Worm (Caenorhabditis elegans) whole organism, mixed stage, embryonic: Measurements from ENCODE around the gene nhr-78.
A peak's percentile ranks its signal among the peaks of the same experiment; 100 is the strongest.

ENCODE experiments used
- bed-3 ChIP-seq: fragments of 200-800 bp; sonication (Bioruptor generic); optimal IDR thresholded peaks from 3 replicates; lab custom pipeline; 2018; ENCODE audit warnings: mild to moderate bottlenecking, missing genetic modification characterization, moderate library complexity, missing compliant biosample characterization
- ces-1 ChIP-seq: fragments of 150-350 bp; optimal IDR thresholded peaks from 2 replicates; lab custom pipeline; 2014; ENCODE audit warnings: missing biosample characterization, missing genetic modification reagents, missing genetic modification characterization
- cnd-1 ChIP-seq: fragments of 200-800 bp; sonication (Bioruptor generic); optimal IDR thresholded peaks from 2 replicates; lab custom pipeline; 2018; ENCODE audit warnings: mild to moderate bottlenecking, missing genetic modification characterization, missing compliant biosample characterization
- flh-1 ChIP-seq: fragments of 200-800 bp; sonication (Bioruptor generic); optimal IDR thresholded peaks from 2 replicates; lab custom pipeline; 2018; ENCODE audit warnings: mild to moderate bottlenecking, missing genetic modification characterization, moderate library complexity, missing compliant biosample characterization
- ham-2 ChIP-seq: fragments of 200-800 bp; sonication (Bioruptor generic); optimal IDR thresholded peaks from 2 replicates; lab custom pipeline; 2018; ENCODE audit warnings: mild to moderate bottlenecking, missing genetic modification characterization, missing compliant biosample characterization
- lin-13 ChIP-seq: fragments of 150-350 bp; optimal IDR thresholded peaks from 2 replicates; lab custom pipeline; 2014; ENCODE audit warnings: missing biosample characterization, missing genetic modification characterization
- lsy-2 ChIP-seq: fragments of 150-350 bp; optimal IDR thresholded peaks from 2 replicates; lab custom pipeline; 2014; ENCODE audit warnings: missing biosample characterization, missing genetic modification characterization
- mls-2 ChIP-seq: sonication (generic microtip); optimal IDR thresholded peaks from 2 replicates; lab custom pipeline; 2016; ENCODE audit warnings: mild to moderate bottlenecking, missing genetic modification characterization, moderate library complexity, missing compliant biosample characterization
- nhr-2 ChIP-seq: fragments of 150-350 bp; optimal IDR thresholded peaks from 2 replicates; lab custom pipeline; 2014; ENCODE audit warnings: missing biosample characterization, missing genetic modification characterization
- nhr-76 ChIP-seq: sonication (generic microtip); optimal IDR thresholded peaks from 2 replicates; lab custom pipeline; 2017; ENCODE audit warnings: missing biosample characterization, missing genetic modification characterization
- snpc-4 ChIP-seq: fragments of 150-350 bp; optimal IDR thresholded peaks from 2 replicates; lab custom pipeline; 2014; ENCODE audit warnings: missing biosample characterization, missing genetic modification characterization
- unc-62 ChIP-seq: fragments of 150-350 bp; optimal IDR thresholded peaks from 2 replicates; lab custom pipeline; 2014; ENCODE audit warnings: missing biosample characterization, missing genetic modification reagents, missing genetic modification characterization
- ztf-11 ChIP-seq: fragments of 150-350 bp; optimal IDR thresholded peaks from 2 replicates; lab custom pipeline; 2014; ENCODE audit warnings: missing biosample characterization, missing genetic modification characterization

nhr-78 gene

DNA sequence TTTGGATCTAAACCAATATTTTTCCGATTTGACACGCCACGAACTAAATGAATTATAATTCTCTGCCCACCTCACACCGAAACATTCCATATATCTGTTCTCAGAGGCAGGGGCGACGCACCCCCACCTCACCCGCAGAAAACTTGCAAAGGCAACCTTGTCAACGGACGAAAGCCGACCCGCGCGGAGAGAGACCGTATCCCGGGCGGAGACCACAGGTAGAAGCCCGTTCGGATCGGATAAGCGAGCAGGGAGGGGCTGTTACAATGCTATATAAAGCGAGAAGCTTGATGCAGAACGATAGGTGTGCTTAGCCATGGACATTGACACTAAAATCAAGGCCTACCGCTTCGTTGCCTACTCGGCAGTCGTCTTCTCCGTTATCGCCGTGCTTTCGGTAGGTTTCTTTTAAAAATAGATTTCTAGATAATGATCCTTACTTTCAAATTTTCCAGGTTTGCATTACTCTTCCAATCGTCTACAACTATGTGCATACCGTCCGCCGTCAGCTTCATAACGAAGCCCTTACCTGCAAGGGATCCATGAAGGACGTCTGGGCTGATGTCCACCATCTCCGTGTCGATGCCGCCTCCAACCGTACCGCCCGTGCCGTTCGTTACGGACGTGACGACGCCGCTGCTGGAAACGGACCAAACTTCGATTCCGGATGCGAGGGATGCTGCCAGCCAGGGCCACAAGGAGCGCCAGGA, 42.2 kb downstream of the nhr-78 start, which contains the start of the genes zipt-2.2 and dpy-13:
zipt-2.2 (minus strand) TSS at position 51 of the 710 bp plus-strand sequence.
dpy-13 (plus strand) TSS at position 300 of the 710 bp plus-strand sequence.
- TF ChIP-seq ham-2 (GFP tag; lab: Kevin White, UChicago) (peak; percentile 68), nhr-76 (tag; lab: Kevin White, UChicago) (no peak)

DNA sequence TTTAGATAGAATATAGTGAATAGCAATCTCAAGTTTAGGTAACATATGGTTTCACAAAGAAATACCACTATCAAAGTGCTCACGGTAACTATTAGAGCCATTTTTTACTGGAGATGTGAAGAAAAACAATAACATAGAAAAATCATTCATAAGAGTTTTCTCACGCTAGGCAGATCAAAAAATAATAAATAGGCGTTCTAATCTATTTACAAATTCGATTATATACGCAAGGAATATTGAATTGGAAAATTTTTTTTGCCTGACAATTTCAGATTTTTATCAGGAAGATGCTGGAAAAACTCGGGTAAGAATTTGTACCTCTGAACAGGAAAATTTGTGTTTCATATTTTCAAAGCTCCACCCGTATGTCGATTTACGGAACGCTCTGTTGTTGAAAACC, 49.8 kb downstream of the nhr-78 start, which contains the start of gene srbc-70:
srbc-70 (minus strand) TSS at position 101 of the 400 bp plus-strand sequence.
- TF ChIP-seq lsy-2, result no peak
- TF ChIP-seq ces-1, result no peak
- TF ChIP-seq mls-2 (tag; lab: Kevin White, UChicago), result no peak
- no peak for TF ChIP-seq flh-1 (GFP tag; lab: Kevin White, UChicago)
- TF ChIP-seq ham-2 (GFP tag; lab: Kevin White, UChicago), result no peak
- no peak for TF ChIP-seq ztf-11
- no peak for TF ChIP-seq unc-62 (GFP tag; lab: Kevin White, UChicago)
- no peak for TF ChIP-seq bed-3 (GFP tag; lab: Kevin White, UChicago)
- no peak for TF ChIP-seq lin-13

DNA sequence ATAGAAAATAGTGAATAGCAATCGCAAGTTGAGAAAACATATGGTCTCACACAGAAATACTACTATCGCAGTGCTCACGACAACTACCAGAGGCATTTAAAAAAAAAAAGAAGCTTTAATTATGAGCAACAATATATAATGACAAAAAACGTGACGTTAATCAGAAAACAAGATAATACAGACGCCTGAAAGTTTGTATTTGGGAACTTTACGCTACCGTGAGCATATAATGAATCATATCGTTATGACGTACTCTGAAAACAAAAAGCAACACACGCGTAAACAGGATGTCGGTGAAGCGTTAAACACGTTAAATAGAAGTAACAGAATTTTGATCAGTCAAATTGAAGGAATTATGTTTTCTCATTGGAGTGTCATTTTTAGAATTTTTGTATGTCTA, 51.8 kb downstream of the nhr-78 start, which contains the start of gene srbc-71:
srbc-71 (minus strand) TSS at position 101 of the 400 bp plus-strand sequence.
- TF ChIP-seq lsy-2, result no peak
- no peak for TF ChIP-seq snpc-4 (tag; lab: Kevin White, UChicago)
- no peak for TF ChIP-seq nhr-2 (tag; lab: Kevin White, UChicago)
- no peak for TF ChIP-seq cnd-1
- no peak for TF ChIP-seq unc-62 (GFP tag; lab: Kevin White, UChicago)
- TF ChIP-seq, all 35 proteins: peak for 0
